Fruit fly (Drosophila melanogaster) whole organism, wandering third instar larva: ENCODE results near the gene CG14253.

Experiments
- CG32264 ChIP-seq: fragments of 200-800 bp; sonication (Bioruptor generic); optimal IDR thresholded peaks from 2 replicates; lab custom pipeline; 2016; ENCODE audit warnings: missing biosample characterization, missing genetic modification characterization
- CG9705 ChIP-seq: fragments of 200-800 bp; sonication (Bioruptor generic); optimal IDR thresholded peaks from 2 replicates; lab custom pipeline; 2018; ENCODE audit warnings: missing biosample characterization, mild to moderate bottlenecking, missing genetic modification characterization
- CrebA ChIP-seq: fragments of 200-800 bp; sonication (Bioruptor generic); optimal IDR thresholded peaks from 2 replicates; lab custom pipeline; 2016; ENCODE audit warnings: missing biosample characterization, mild to moderate bottlenecking, missing genetic modification characterization, borderline replicate concordance
- Dif ChIP-seq: fragments of 200-275, 200-300 bp; sonication (Bioruptor generic); optimal IDR thresholded peaks from 2 replicates; lab custom pipeline; 2018; ENCODE audit warnings: missing biosample characterization, missing genetic modification characterization; ENCODE audit not compliant: partially characterized antibody
- GATAd ChIP-seq: sonication (Bioruptor generic); optimal IDR thresholded peaks from 2 replicates; lab custom pipeline; 2016; ENCODE audit warnings: missing biosample characterization, missing genetic modification characterization
- HLH106 ChIP-seq: fragments of 200-800 bp; optimal IDR thresholded peaks from 3 replicates; lab custom pipeline; 2019; ENCODE audit warnings: missing biosample characterization, mild to moderate bottlenecking, missing genetic modification characterization, moderate library complexity
- Hnf4 ChIP-seq: fragments of 200-800 bp; sonication (Bioruptor generic); optimal IDR thresholded peaks from 2 replicates; lab custom pipeline; 2016; ENCODE audit warnings: missing biosample characterization, mild to moderate bottlenecking, missing genetic modification characterization
- Hr78 ChIP-seq: fragments of >200 bp; optimal IDR thresholded peaks from 2 replicates; lab custom pipeline; 2017; ENCODE audit warnings: missing biosample characterization, missing genetic modification characterization
- Hr83 ChIP-seq: fragments of 200-300 bp; sonication (Bioruptor generic); optimal IDR thresholded peaks from 2 replicates; lab custom pipeline; 2016; ENCODE audit warnings: missing biosample characterization, mild to moderate bottlenecking, missing genetic modification characterization, moderate library complexity; ENCODE audit not compliant: poor library complexity, severe bottlenecking
- Jra ChIP-seq: sonication (Bioruptor generic); optimal IDR thresholded peaks from 2 replicates; lab custom pipeline; 2016; ENCODE audit warnings: missing biosample characterization, missing genetic modification characterization
- Mio ChIP-seq: sonication (Bioruptor generic); optimal IDR thresholded peaks from 2 replicates; lab custom pipeline; 2016; ENCODE audit warnings: missing biosample characterization, missing genetic modification characterization
- N ChIP-seq: fragments of >200 bp; optimal IDR thresholded peaks from 2 replicates; lab custom pipeline; 2018; ENCODE audit warnings: missing biosample characterization, missing external identifiers, missing genetic modification characterization
- OdsH ChIP-seq: fragments of 200-800 bp; sonication (Bioruptor generic); optimal IDR thresholded peaks from 2 replicates; lab custom pipeline; 2016; ENCODE audit warnings: missing biosample characterization, mild to moderate bottlenecking, missing genetic modification characterization
- Rel ChIP-seq, 2 experiments: fragments of 200-800 bp; sonication (Bioruptor generic) in 1 of 2; optimal IDR thresholded peaks; 2 replicates in 1 of 2; 3 replicates in 1 of 2; lab custom pipeline; 2016 to 2019; ENCODE audit warnings: mild to moderate bottlenecking in 2 of 2, missing biosample characterization in 2 of 2, missing genetic modification characterization in 2 of 2, moderate library complexity in 1 of 2
- Vsx2 ChIP-seq: fragments of 200-300, 225-300 bp; sonication (Bioruptor generic); optimal IDR thresholded peaks from 2 replicates; lab custom pipeline; 2018; ENCODE audit warnings: missing biosample characterization, missing genetic modification characterization; ENCODE audit not compliant: partially characterized antibody
- br ChIP-seq: fragments of 200-800 bp; sonication (Bioruptor generic); optimal IDR thresholded peaks from 2 replicates; lab custom pipeline; 2016; ENCODE audit warnings: missing biosample characterization, missing genetic modification characterization
- brk ChIP-seq: fragments of 200-800 bp; sonication (Bioruptor generic); optimal IDR thresholded peaks from 2 replicates; lab custom pipeline; 2016; ENCODE audit warnings: missing biosample characterization, mild to moderate bottlenecking, missing genetic modification characterization
- dl ChIP-seq, 2 experiments: fragments of 175-275, 200-275 bp in 1 of 2; fragments of 200-275 bp in 1 of 2; sonication (Bioruptor generic); optimal IDR thresholded peaks; lab custom pipeline; 2018; ENCODE audit warnings: mild to moderate bottlenecking in 2 of 2, missing biosample characterization in 2 of 2, missing genetic modification characterization in 2 of 2, moderate library complexity in 2 of 2; ENCODE audit not compliant: partially characterized antibody in 2 of 2, insufficient read depth in 1 of 2
- dmrt93B ChIP-seq: fragments of 200-800 bp; sonication (Bioruptor generic); optimal IDR thresholded peaks from 2 replicates; lab custom pipeline; 2018; ENCODE audit warnings: missing biosample characterization, mild to moderate bottlenecking, missing genetic modification characterization
- dsf ChIP-seq: sonication (Bioruptor generic); optimal IDR thresholded peaks from 2 replicates; lab custom pipeline; 2016; ENCODE audit warnings: missing biosample characterization, missing genetic modification characterization, borderline replicate concordance
- ey ChIP-seq: fragments of 200-800 bp; sonication (Bioruptor generic); optimal IDR thresholded peaks from 2 replicates; lab custom pipeline; 2016; ENCODE audit warnings: missing biosample characterization, missing genetic modification characterization
- foxo ChIP-seq, 2 experiments: fragments of 200-800 bp; sonication (Bioruptor generic); optimal IDR thresholded peaks; 2 replicates in 1 of 2; 3 replicates in 1 of 2; lab custom pipeline; 2016 to 2017; ENCODE audit warnings: missing biosample characterization in 2 of 2, missing genetic modification characterization in 2 of 2
- fru ChIP-seq: fragments of 200-800 bp; sonication (Bioruptor generic); optimal IDR thresholded peaks from 3 replicates; lab custom pipeline; 2016; ENCODE audit warnings: missing biosample characterization, mild to moderate bottlenecking, missing genetic modification characterization
- h ChIP-seq: fragments of 200-800 bp; sonication (Bioruptor generic); optimal IDR thresholded peaks from 3 replicates; lab custom pipeline; 2016; ENCODE audit warnings: missing biosample characterization, mild to moderate bottlenecking, missing genetic modification characterization
- jim ChIP-seq: fragments of 175-275, 200-325 bp; sonication (Bioruptor generic); optimal IDR thresholded peaks from 2 replicates; lab custom pipeline; 2016; ENCODE audit warnings: missing biosample characterization, mild to moderate bottlenecking, missing genetic modification characterization
- lola ChIP-seq: fragments of >200 bp; optimal IDR thresholded peaks from 2 replicates; lab custom pipeline; 2017; ENCODE audit warnings: missing biosample characterization, missing genetic modification characterization
- psq ChIP-seq: fragments of 200-800 bp; sonication (Bioruptor generic); optimal IDR thresholded peaks from 3 replicates; lab custom pipeline; 2017; ENCODE audit warnings: missing biosample characterization, mild to moderate bottlenecking, missing genetic modification characterization, moderate library complexity
- rgr ChIP-seq: fragments of 200-800 bp; sonication (Bioruptor generic); optimal IDR thresholded peaks from 3 replicates; lab custom pipeline; 2016; ENCODE audit warnings: missing biosample characterization, mild to moderate bottlenecking, missing genetic modification characterization
- sage ChIP-seq: fragments of 200-800 bp; sonication (Bioruptor generic); optimal IDR thresholded peaks from 2 replicates; lab custom pipeline; 2016; ENCODE audit warnings: missing biosample characterization, mild to moderate bottlenecking, missing genetic modification characterization
- sv ChIP-seq: fragments of 200-800 bp; sonication (Bioruptor generic); optimal IDR thresholded peaks from 3 replicates; lab custom pipeline; 2016; ENCODE audit warnings: missing biosample characterization, missing genetic modification characterization
- usp ChIP-seq: fragments of >200 bp; optimal IDR thresholded peaks from 2 replicates; lab custom pipeline; 2017; ENCODE audit warnings: missing biosample characterization, missing genetic modification characterization
- woc ChIP-seq: sonication (Bioruptor generic); optimal IDR thresholded peaks from 2 replicates; lab custom pipeline; 2016; ENCODE audit warnings: missing biosample characterization, mild to moderate bottlenecking, missing genetic modification characterization

CG14253 gene

dm6 chr3R:26937423-26937822, 40.9 kb upstream of the CG14253 start:
- TF ChIP-seq HLH106 (tag; lab: Kevin White, UChicago) (peak; percentile 24), ey (peak; percentile 40), N (no peak), dmrt93B (GFP tag; lab: Kevin White, UChicago) (peak; percentile 14)

- TF ChIP-seq Dif (GFP tag; lab: Kevin White, UChicago): no peak
- peak; percentile 36 for TF ChIP-seq Hr83
- TF ChIP-seq Rel (GFP tag; optimal IDR thresholded peaks at IDR 0.05; lab: Kevin White, UChicago): no peak
- peak; percentile 34 for TF ChIP-seq Rel (tag; optimal IDR thresholded peaks at IDR 0.05; lab: Kevin White, UChicago)
- no peak for TF ChIP-seq dmrt93B (GFP tag; lab: Kevin White, UChicago)
- no peak for TF ChIP-seq Mio
- TF ChIP-seq Hnf4 (GFP tag; lab: Kevin White, UChicago): peak; percentile 26
Measured at dm6 chr3R:26945233-26945632, 33.1 kb upstream of the CG14253 start, which contains the start of gene CG14252. Gene CG14252 (plus strand): TSS chr3R:26945534.

- TF ChIP-seq sage (GFP tag; lab: Kevin White, UChicago) (peak; percentile 72), CrebA (GFP tag; lab: Kevin White, UChicago) (peak; percentile 95), dl (GFP tag; optimal IDR thresholded peaks at IDR 0.05; lab: Kevin White, UChicago; ENCODE audit: insufficient read depth in 1 of 2, partially characterized antibody in 2 of 2) (no peak), Hr78 (no peak), CG9705 (GFP tag; lab: Kevin White, UChicago) (no peak), Jra (GFP tag; lab: Kevin White, UChicago) (peak; percentile 42), brk (GFP tag; lab: Kevin White, UChicago) (peak; percentile 46), Hnf4 (GFP tag; lab: Kevin White, UChicago) (peak; percentile 75), woc (GFP tag; lab: Kevin White, UChicago) (peak; percentile 8), CG32264 (peak; percentile 4)
Measured at dm6 chr3R:26947296-26947880, 31.0 kb upstream of the CG14253 start, which contains the start of gene Spag1. Gene Spag1 (plus strand): TSS chr3R:26947830.

- TF ChIP-seq OdsH (no peak), foxo (GFP tag; optimal IDR thresholded peaks at IDR 0.05; lab: Kevin White, UChicago) (no peak), sv (GFP tag; lab: Kevin White, UChicago) (peak; percentile 10)
- TF ChIP-seq, all 38 proteins: peak for 1
Measured at dm6 chr3R:26952200-26952856, 26.0 kb upstream of the CG14253 start.

dm6 chr3R:26952857-26953477, 25.4 kb upstream of the CG14253 start:
- TF ChIP-seq psq (no peak), Vsx2 (GFP tag; lab: Kevin White, UChicago) (no peak), sv (GFP tag; lab: Kevin White, UChicago) (no peak), dsf (no peak), CG32264 (no peak), GATAd (no peak), foxo (GFP tag; optimal IDR thresholded peaks at IDR 0.05; lab: Kevin White, UChicago) (no peak), jim (GFP tag; lab: Kevin White, UChicago) (no peak)

- no peak for TF ChIP-seq usp (GFP tag; lab: Kevin White, UChicago)
- no peak for TF ChIP-seq HLH106 (tag; lab: Kevin White, UChicago)
- TF ChIP-seq dl (GFP tag; optimal IDR thresholded peaks at IDR 0.05; lab: Kevin White, UChicago; ENCODE audit: insufficient read depth in 1 of 2, partially characterized antibody in 2 of 2): no peak
- TF ChIP-seq brk (GFP tag; lab: Kevin White, UChicago): no peak
- peak; percentile 43 for TF ChIP-seq br (GFP tag; lab: Kevin White, UChicago)
- TF ChIP-seq lola: no peak
- TF ChIP-seq CG32264: no peak
- TF ChIP-seq Rel (GFP tag; optimal IDR thresholded peaks at IDR 0.05; lab: Kevin White, UChicago): no peak
- TF ChIP-seq Rel (tag; optimal IDR thresholded peaks at IDR 0.05; lab: Kevin White, UChicago): no peak
- TF ChIP-seq OdsH: no peak
- TF ChIP-seq Hr83: no peak
- no peak for TF ChIP-seq foxo (GFP tag; optimal IDR thresholded peaks at IDR 0.05; lab: Kevin White, UChicago)
- TF ChIP-seq jim (GFP tag; lab: Kevin White, UChicago): no peak
- no peak for TF ChIP-seq Hr78
- TF ChIP-seq ey: peak; percentile 41
- no peak for TF ChIP-seq CrebA (GFP tag; lab: Kevin White, UChicago)
- TF ChIP-seq fru (GFP tag; lab: Kevin White, UChicago): no peak
- TF ChIP-seq psq: no peak
- TF ChIP-seq rgr (GFP tag; lab: Kevin White, UChicago): peak; percentile 51
- no peak for TF ChIP-seq Hnf4 (GFP tag; lab: Kevin White, UChicago)
- no peak for TF ChIP-seq CG9705 (GFP tag; lab: Kevin White, UChicago)
- TF ChIP-seq Mio: no peak
- no peak for TF ChIP-seq h (GFP tag; lab: Kevin White, UChicago)
- no peak for TF ChIP-seq dmrt93B (GFP tag; lab: Kevin White, UChicago)
Measured at dm6 chr3R:26953478-26953874, 24.9 kb upstream of the CG14253 start.
